Fruit fly (Drosophila melanogaster) whole organism, embryonic: ENCODE data around the gene CG42390.

Experiments
- Atf-2 ChIP-seq: fragments of 200-800 bp; sonication (Bioruptor generic); optimal IDR thresholded peaks from 2 replicates; lab custom pipeline; 2016; ENCODE audit warnings: missing biosample characterization, missing genetic modification characterization
- Bdp1 ChIP-seq: fragments of 200-800 bp; sonication (Bioruptor generic); optimal IDR thresholded peaks from 3 replicates; lab custom pipeline; 2016; ENCODE audit warnings: missing biosample characterization, missing genetic modification characterization
- CG1024 ChIP-seq: fragments of 200-800 bp; sonication (Bioruptor generic); IDR thresholded peaks from 2 replicates; pipeline ENCODE4 v1.3.6; 2022; ENCODE audit warnings: missing biosample characterization, missing genetic modification characterization
- CG10565 ChIP-seq: fragments of 200-800 bp; sonication (Bioruptor generic); optimal IDR thresholded peaks from 3 replicates; lab custom pipeline; 2016; ENCODE audit warnings: missing biosample characterization, mild to moderate bottlenecking, missing genetic modification characterization
- CG11723 ChIP-seq: fragments of 200-800 bp; sonication (Bioruptor generic); optimal IDR thresholded peaks from 2 replicates; lab custom pipeline; 2017; ENCODE audit warnings: missing biosample characterization, mild to moderate bottlenecking, missing genetic modification characterization
- CG12104 ChIP-seq: fragments of 200-800 bp; sonication (Bioruptor generic); optimal IDR thresholded peaks from 3 replicates; lab custom pipeline; 2016; ENCODE audit warnings: missing biosample characterization, missing genetic modification characterization
- CG12155 ChIP-seq: fragments of 200-800 bp; sonication (Bioruptor generic); optimal IDR thresholded peaks from 3 replicates; lab custom pipeline; 2016; ENCODE audit warnings: missing biosample characterization, missing genetic modification characterization
- CG12236 ChIP-seq: fragments of 200-800 bp; sonication (Bioruptor generic); optimal IDR thresholded peaks from 2 replicates; lab custom pipeline; 2016; ENCODE audit warnings: missing biosample characterization, missing genetic modification characterization
- CG14667 ChIP-seq: fragments of 200-800 bp; sonication (Bioruptor generic); IDR thresholded peaks from 2 replicates; pipeline ENCODE4 v1.3.6; 2022; ENCODE audit warnings: missing biosample characterization, missing genetic modification characterization
- CG14965 ChIP-seq: fragments of 200-800 bp; sonication (Bioruptor generic); optimal IDR thresholded peaks from 2 replicates; lab custom pipeline; 2016; ENCODE audit warnings: missing biosample characterization, missing genetic modification characterization, borderline replicate concordance
- CG15011 ChIP-seq: fragments of 200-800 bp; sonication (Bioruptor generic); optimal IDR thresholded peaks from 3 replicates; lab custom pipeline; 2018; ENCODE audit warnings: missing biosample characterization, mild to moderate bottlenecking, missing genetic modification characterization
- CG15269 ChIP-seq: fragments of 200-800 bp; sonication (Bioruptor generic); optimal IDR thresholded peaks from 2 replicates; lab custom pipeline; 2018; ENCODE audit warnings: missing biosample characterization, mild to moderate bottlenecking, missing genetic modification characterization, moderate library complexity
- CG17186 ChIP-seq: fragments of 200-800 bp; sonication (Bioruptor generic); optimal IDR thresholded peaks from 3 replicates; lab custom pipeline; 2017; ENCODE audit warnings: missing biosample characterization, missing genetic modification reagents, missing genetic modification characterization
- CG18262 ChIP-seq: fragments of 200-800 bp; optimal IDR thresholded peaks from 3 replicates; lab custom pipeline; 2019; ENCODE audit warnings: missing biosample characterization, mild to moderate bottlenecking, missing genetic modification characterization, moderate library complexity
- CG1832 ChIP-seq: fragments of 200-800 bp; sonication (Bioruptor generic); optimal IDR thresholded peaks from 2 replicates; lab custom pipeline; 2017; ENCODE audit warnings: missing biosample characterization, mild to moderate bottlenecking, missing genetic modification characterization, inconsistent platforms
- CG2678 ChIP-seq: fragments of 200-800 bp; sonication (Bioruptor generic); optimal IDR thresholded peaks from 3 replicates; lab custom pipeline; 2019; ENCODE audit warnings: missing biosample characterization, mild to moderate bottlenecking, missing genetic modification characterization, moderate library complexity
- CG4854 ChIP-seq: fragments of 200-800 bp; sonication (Bioruptor generic); optimal IDR thresholded peaks from 2 replicates; lab custom pipeline; 2016; ENCODE audit warnings: missing biosample characterization, missing genetic modification characterization, inconsistent platforms
- CG5245 ChIP-seq: fragments of 200-800 bp; sonication (Bioruptor generic); optimal IDR thresholded peaks from 3 replicates; lab custom pipeline; 2016; ENCODE audit warnings: missing biosample characterization, missing genetic modification characterization
- CG6813 ChIP-seq: fragments of 200-800 bp; sonication (Bioruptor generic); optimal IDR thresholded peaks from 2 replicates; lab custom pipeline; 2017; ENCODE audit warnings: missing biosample characterization, missing genetic modification characterization, mild to moderate bottlenecking, moderate library complexity, missing genetic modification reagents
- CG9609 ChIP-seq: fragments of 200-800 bp; sonication (Bioruptor generic); optimal IDR thresholded peaks from 3 replicates; lab custom pipeline; 2016; ENCODE audit warnings: missing biosample characterization, missing genetic modification characterization
- CoRest ChIP-seq: fragments of 200-800 bp; sonication (Bioruptor generic); optimal IDR thresholded peaks from 3 replicates; lab custom pipeline; 2018; ENCODE audit warnings: missing biosample characterization, mild to moderate bottlenecking, missing genetic modification characterization, moderate library complexity
- Dad ChIP-seq: fragments of 200-800 bp; sonication (Bioruptor generic); optimal IDR thresholded peaks from 3 replicates; lab custom pipeline; 2016; ENCODE audit warnings: missing biosample characterization, missing genetic modification characterization
- Doc3 ChIP-seq: fragments of 200-800 bp; sonication (Bioruptor generic); IDR thresholded peaks from 3 replicates; pipeline ENCODE4 v1.3.6; 2022; ENCODE audit warnings: missing biosample characterization, missing genetic modification characterization; ENCODE audit not compliant: partially characterized antibody
- Fer1 ChIP-seq: fragments of 200-800 bp; sonication (Bioruptor generic); optimal IDR thresholded peaks from 2 replicates; lab custom pipeline; 2017; ENCODE audit warnings: missing biosample characterization, mild to moderate bottlenecking, missing genetic modification characterization
- GATAe ChIP-seq: fragments of 200-800 bp; sonication (Bioruptor generic); conservative IDR thresholded peaks from 2 replicates; pipeline ENCODE4 v1.3.6; 2022; ENCODE audit warnings: missing biosample characterization, missing genetic modification characterization
- Gsc ChIP-seq: fragments of 200-800 bp; sonication (Bioruptor generic); IDR thresholded peaks from 2 replicates; pipeline ENCODE4 v1.3.6; 2022; ENCODE audit warnings: missing biosample characterization, missing genetic modification characterization
- Hr3 ChIP-seq: fragments of 200-800 bp; sonication (Bioruptor generic); optimal IDR thresholded peaks from 3 replicates; lab custom pipeline; 2016; ENCODE audit warnings: missing biosample characterization, missing genetic modification characterization
- Lim3 ChIP-seq: fragments of 200-800 bp; sonication (Bioruptor generic); IDR thresholded peaks from 2 replicates; pipeline ENCODE4 v1.3.6; 2022; ENCODE audit warnings: missing biosample characterization, missing genetic modification characterization
- Mad ChIP-seq: fragments of 200-800 bp; sonication (Bioruptor generic); optimal IDR thresholded peaks from 2 replicates; lab custom pipeline; 2016; ENCODE audit warnings: missing biosample characterization, missing genetic modification characterization
- Opbp ChIP-seq: fragments of 200-800 bp; sonication (Bioruptor generic); IDR thresholded peaks from 3 replicates; pipeline ENCODE4 v1.3.6; 2022; ENCODE audit warnings: missing biosample characterization, missing genetic modification characterization; ENCODE audit not compliant: partially characterized antibody
- Optix ChIP-seq: fragments of 200-800 bp; sonication (Bioruptor generic); IDR thresholded peaks from 3 replicates; pipeline ENCODE4 v1.3.6; 2022; ENCODE audit warnings: missing biosample characterization, missing genetic modification characterization
- PHDP ChIP-seq: fragments of 200-800 bp; sonication (Bioruptor generic); optimal IDR thresholded peaks from 3 replicates; lab custom pipeline; 2018; ENCODE audit warnings: missing biosample characterization, mild to moderate bottlenecking, missing genetic modification characterization, moderate library complexity
- Pdp1 ChIP-seq, 2 experiments: fragments of 200-800 bp; sonication (Bioruptor generic); optimal IDR thresholded peaks; 3 replicates each; lab custom pipeline; 2016; ENCODE audit warnings: missing biosample characterization in 2 of 2, missing genetic modification characterization in 2 of 2, mild to moderate bottlenecking in 1 of 2, moderate library complexity in 1 of 2
- Spps ChIP-seq: fragments of 200-800 bp; sonication (Bioruptor generic); optimal IDR thresholded peaks from 2 replicates; lab custom pipeline; 2018; ENCODE audit warnings: missing biosample characterization, mild to moderate bottlenecking, missing genetic modification characterization
- Ssrp ChIP-seq: fragments of 200-800 bp; sonication (Bioruptor generic); optimal IDR thresholded peaks from 2 replicates; lab custom pipeline; 2018; ENCODE audit warnings: missing biosample characterization, mild to moderate bottlenecking, missing genetic modification characterization, moderate library complexity
- ara ChIP-seq: fragments of 200-800 bp; sonication (Bioruptor generic); IDR thresholded peaks from 2 replicates; pipeline ENCODE4 v1.3.6; 2022; ENCODE audit warnings: missing biosample characterization, missing genetic modification characterization
- bbx ChIP-seq: fragments of 200-800 bp; sonication (Bioruptor generic); IDR thresholded peaks from 2 replicates; pipeline ENCODE4 v1.3.6; 2022; ENCODE audit warnings: missing biosample characterization, missing genetic modification characterization; ENCODE audit not compliant: partially characterized antibody
- gsb ChIP-seq: fragments of 200-800 bp; sonication (Bioruptor generic); IDR thresholded peaks from 2 replicates; pipeline ENCODE4 v1.3.6; 2022; ENCODE audit warnings: missing biosample characterization, missing genetic modification characterization
- lilli ChIP-seq: fragments of 200-800 bp; sonication (Bioruptor generic); optimal IDR thresholded peaks from 3 replicates; lab custom pipeline; 2016; ENCODE audit warnings: missing biosample characterization, missing genetic modification characterization
- mam ChIP-seq: fragments of 200-800 bp; sonication (Bioruptor generic); optimal IDR thresholded peaks from 3 replicates; lab custom pipeline; 2016; ENCODE audit warnings: missing biosample characterization, missing genetic modification characterization
- otp ChIP-seq: fragments of 200-800 bp; sonication (Bioruptor generic); IDR thresholded peaks from 3 replicates; pipeline ENCODE4, ENCODE4 v1.3.6; 2022; ENCODE audit warnings: missing biosample characterization, missing genetic modification characterization
- pan ChIP-seq, 4 experiments: fragments of >200 bp in 3 of 4; fragments of 200-800 bp in 1 of 4; sonication (Bioruptor generic) in 1 of 4; optimal IDR thresholded peaks in 3 of 4; IDR thresholded peaks in 1 of 4; 2 replicates each; pipeline versions ENCODE4 v1.3.6 to Lab custom; 2017 to 2022; ENCODE audit warnings: missing biosample characterization in 2 of 4, missing genetic modification characterization in 2 of 4, mixed read lengths in 1 of 4
- row ChIP-seq: fragments of 200-800 bp; sonication (Bioruptor generic); IDR thresholded peaks from 3 replicates; pipeline ENCODE4 v1.3.6; 2022; ENCODE audit warnings: missing biosample characterization, missing genetic modification characterization
- sr ChIP-seq: fragments of 200-800 bp; sonication (Bioruptor generic); IDR thresholded peaks from 3 replicates; pipeline ENCODE4 v1.3.6; 2022; ENCODE audit warnings: missing biosample characterization, missing genetic modification characterization
- tgo ChIP-seq: fragments of 200-800 bp; sonication (Bioruptor generic); IDR thresholded peaks from 3 replicates; pipeline ENCODE4 v1.3.6; 2022; ENCODE audit warnings: missing biosample characterization, missing genetic modification characterization
- trem ChIP-seq: fragments of 200-800 bp; optimal IDR thresholded peaks from 3 replicates; lab custom pipeline; 2019; ENCODE audit warnings: missing biosample characterization, mild to moderate bottlenecking, missing genetic modification characterization, moderate library complexity
- twi ChIP-seq: fragments of 200-800 bp; optimal IDR thresholded peaks from 2 replicates; lab custom pipeline; 2019; ENCODE audit warnings: missing biosample characterization, mild to moderate bottlenecking, missing genetic modification characterization, moderate library complexity
- zf30C ChIP-seq: fragments of 200-800 bp; sonication (Bioruptor generic); optimal IDR thresholded peaks from 3 replicates; lab custom pipeline; 2018; ENCODE audit warnings: missing biosample characterization, mild to moderate bottlenecking, missing genetic modification characterization

The CG42390 gene

dm6 chr3R:22172454-22173413 lies 52.9 kb downstream of the CG42390 start (continued):
- TF ChIP-seq CG9609, result peak; percentile 4
- no peak for TF ChIP-seq Pdp1 (GFP tag; optimal IDR thresholded peaks at IDR 0.05; lab: Kevin White, UChicago)
- TF ChIP-seq lilli (GFP tag; lab: Kevin White, UChicago), result no peak
- no peak for TF ChIP-seq twi (tag; lab: Kevin White, UChicago)
- no peak for TF ChIP-seq Atf-2 (GFP tag; lab: Kevin White, UChicago)
- TF ChIP-seq otp (GFP tag; lab: Robert Waterston, UW), result no peak
- peak; percentile 39 for TF ChIP-seq CG2678 (tag; lab: Kevin White, UChicago)
- TF ChIP-seq CoRest (tag; lab: Kevin White, UChicago), result peak; percentile 34
- no peak for TF ChIP-seq CG15011 (GFP tag; lab: Kevin White, UChicago)
- no peak for TF ChIP-seq bbx (GFP tag; lab: Robert Waterston, UW)
- no peak for TF ChIP-seq CG1024 (GFP tag; lab: Robert Waterston, UW)
- TF ChIP-seq Fer1 (GFP tag; lab: Kevin White, UChicago), result no peak
- TF ChIP-seq Bdp1 (GFP tag; lab: Kevin White, UChicago), result no peak
- no peak for TF ChIP-seq CG12104 (GFP tag; lab: Kevin White, UChicago)
- TF ChIP-seq Ssrp (tag; lab: Kevin White, UChicago), result peak; percentile 22
- TF ChIP-seq trem, result no peak
- TF ChIP-seq CG11723, result no peak
- no peak for TF ChIP-seq CG14965 (GFP tag; lab: Kevin White, UChicago)
- TF ChIP-seq CG18262 (tag; lab: Kevin White, UChicago), result peak; percentile 32
- no peak for TF ChIP-seq CG6813 (GFP tag; lab: Kevin White, UChicago)
- no peak for TF ChIP-seq zf30C
- no peak for TF ChIP-seq CG12155 (GFP tag; lab: Kevin White, UChicago)
- TF ChIP-seq CG4854 (GFP tag; lab: Kevin White, UChicago), result no peak
- 0 out of 3 replicates have a peak, but pooled peaks have one; percentile 40 for TF ChIP-seq row (GFP tag; lab: Robert Waterston, UW)
- no peak for TF ChIP-seq CG10565 (GFP tag; lab: Kevin White, UChicago)
- peak; percentile 97 for TF ChIP-seq sr (GFP tag; lab: Robert Waterston, UW)
- TF ChIP-seq Gsc (GFP tag; lab: Robert Waterston, UW), result no peak
- no peak for TF ChIP-seq Optix (GFP tag; lab: Robert Waterston, UW)
- TF ChIP-seq PHDP, result peak; percentile 35
- no peak for TF ChIP-seq CG14667
- TF ChIP-seq GATAe, result no peak
- TF ChIP-seq Mad (GFP tag; lab: Kevin White, UChicago), result no peak
- TF ChIP-seq Dad (GFP tag; lab: Kevin White, UChicago), result no peak
- no peak for TF ChIP-seq CG12236
- TF ChIP-seq Doc3 (GFP tag; lab: Robert Waterston, UW), result no peak
- TF ChIP-seq CG17186 (GFP tag; lab: Kevin White, UChicago), result no peak
- TF ChIP-seq CG15269 (tag; lab: Kevin White, UChicago), result no peak
- TF ChIP-seq Hr3, result no peak
- no peak for TF ChIP-seq Spps (tag; lab: Kevin White, UChicago)
- TF ChIP-seq CG5245 (GFP tag; lab: Kevin White, UChicago), result no peak
- TF ChIP-seq CG1832 (GFP tag; lab: Kevin White, UChicago), result no peak
- 0 out of 3 replicates have a peak, but pooled peaks have one; percentile 21 for TF ChIP-seq tgo (GFP tag; lab: Robert Waterston, UW)
- no peak for TF ChIP-seq ara
- no peak for TF ChIP-seq pan (optimal IDR thresholded peaks at IDR 0.05; lab: Kevin White, UChicago)
- TF ChIP-seq pan (GFP tag; optimal IDR thresholded peaks at IDR 0.05 in 1 of 2, IDR thresholded peaks at IDR 0.05 in 1 of 2), result no peak
- no peak for TF ChIP-seq mam (GFP tag; lab: Kevin White, UChicago)
- TF ChIP-seq Lim3 (GFP tag; lab: Robert Waterston, UW), result no peak
- TF ChIP-seq Opbp (GFP tag; lab: Robert Waterston, UW), result no peak
- TF ChIP-seq gsb, result no peak
